Fruit fly (Drosophila melanogaster) whole organism, embryonic: ENCODE measurements around the gene Sgs1.

ENCODE experiments used
- ATbp ChIP-seq: fragments of 200-800 bp; sonication (Bioruptor generic); optimal IDR thresholded peaks from 2 replicates; lab custom pipeline; 2017; ENCODE audit warnings: missing biosample characterization, mild to moderate bottlenecking, missing genetic modification characterization, missing genetic modification reagents
- Atf6 ChIP-seq: fragments of 200-800 bp; sonication (Bioruptor generic); IDR thresholded peaks from 2 replicates; pipeline ENCODE4 v1.3.6; 2022; ENCODE audit warnings: missing biosample characterization, missing genetic modification characterization
- Blimp-1 ChIP-seq: fragments of 200-800 bp; sonication (Bioruptor generic); optimal IDR thresholded peaks from 3 replicates; lab custom pipeline; 2018; ENCODE audit warnings: missing biosample characterization, missing genetic modification characterization, mild to moderate bottlenecking, moderate library complexity, missing genetic modification reagents
- CG10147 ChIP-seq: fragments of 200-800 bp; sonication (Bioruptor generic); optimal IDR thresholded peaks from 2 replicates; lab custom pipeline; 2019; ENCODE audit warnings: missing biosample characterization, mild to moderate bottlenecking, missing genetic modification characterization, moderate library complexity
- CG11456 ChIP-seq: fragments of 200-800 bp; sonication (Bioruptor generic); IDR thresholded peaks from 3 replicates; pipeline ENCODE4 v1.3.6; 2022; ENCODE audit warnings: missing biosample characterization, missing genetic modification characterization
- CG11504 ChIP-seq: fragments of 200-800 bp; sonication (Bioruptor generic); optimal IDR thresholded peaks from 3 replicates; lab custom pipeline; 2019; ENCODE audit warnings: missing biosample characterization, mild to moderate bottlenecking, missing genetic modification characterization, moderate library complexity
- CG12236 ChIP-seq: fragments of 200-800 bp; sonication (Bioruptor generic); optimal IDR thresholded peaks from 2 replicates; lab custom pipeline; 2016; ENCODE audit warnings: missing biosample characterization, missing genetic modification characterization
- CG12659 ChIP-seq: fragments of 200-800 bp; sonication (Bioruptor generic); optimal IDR thresholded peaks from 3 replicates; lab custom pipeline; 2017; ENCODE audit warnings: mild to moderate bottlenecking, missing biosample characterization, missing genetic modification reagents, missing genetic modification characterization
- CG15601 ChIP-seq: fragments of 200-800 bp; sonication (Bioruptor generic); optimal IDR thresholded peaks from 3 replicates; lab custom pipeline; 2019; ENCODE audit warnings: missing biosample characterization, mild to moderate bottlenecking, missing genetic modification characterization, moderate library complexity
- CG16815 ChIP-seq: fragments of 200-800 bp; sonication (Bioruptor generic); optimal IDR thresholded peaks from 3 replicates; lab custom pipeline; 2017; ENCODE audit warnings: missing biosample characterization, mild to moderate bottlenecking, missing genetic modification characterization
- CG17385 ChIP-seq: fragments of 200-800 bp; sonication (Bioruptor generic); optimal IDR thresholded peaks from 3 replicates; lab custom pipeline; 2018; ENCODE audit warnings: missing biosample characterization, mild to moderate bottlenecking, missing genetic modification characterization
- CG18476 ChIP-seq: fragments of 200-800 bp; sonication (Bioruptor generic); optimal IDR thresholded peaks from 2 replicates; lab custom pipeline; 2016; ENCODE audit warnings: missing biosample characterization, mild to moderate bottlenecking, missing genetic modification characterization
- CG2120 ChIP-seq: fragments of 200-800 bp; sonication (Bioruptor generic); optimal IDR thresholded peaks from 3 replicates; lab custom pipeline; 2016; ENCODE audit warnings: missing biosample characterization, missing genetic modification characterization
- CG2678 ChIP-seq: fragments of 200-800 bp; sonication (Bioruptor generic); optimal IDR thresholded peaks from 3 replicates; lab custom pipeline; 2019; ENCODE audit warnings: missing biosample characterization, mild to moderate bottlenecking, missing genetic modification characterization, moderate library complexity
- CG2889 ChIP-seq: fragments of 200-800 bp; sonication (Bioruptor generic); IDR thresholded peaks from 3 replicates; pipeline ENCODE4 v1.3.6; 2022; ENCODE audit warnings: missing biosample characterization, missing genetic modification characterization
- CG31224 ChIP-seq: fragments of 200-800 bp; sonication (Bioruptor generic); IDR thresholded peaks from 2 replicates; pipeline ENCODE4 v1.3.6; 2022; ENCODE audit warnings: missing biosample characterization, missing genetic modification characterization
- CG32767 ChIP-seq: fragments of 200-800 bp; sonication (Bioruptor generic); IDR thresholded peaks from 2 replicates; pipeline ENCODE4 v1.3.6; 2022; ENCODE audit warnings: missing biosample characterization, missing genetic modification characterization
- CG34224 ChIP-seq: fragments of 200-800 bp; sonication (Bioruptor generic); IDR thresholded peaks from 3 replicates; pipeline ENCODE4 v1.3.6; 2022; ENCODE audit warnings: missing biosample characterization, missing genetic modification characterization; ENCODE audit not compliant: partially characterized antibody
- CG34422 ChIP-seq: fragments of 200-800 bp; sonication (Bioruptor generic); IDR thresholded peaks from 3 replicates; pipeline ENCODE4 v1.3.6; 2022; ENCODE audit warnings: missing biosample characterization, missing genetic modification characterization
- CG3838 ChIP-seq: fragments of 200-800 bp; sonication (Bioruptor generic); optimal IDR thresholded peaks from 3 replicates; lab custom pipeline; 2016; ENCODE audit warnings: missing biosample characterization, missing genetic modification characterization
- CG4707 ChIP-seq: fragments of 200-800 bp; sonication (Bioruptor generic); optimal IDR thresholded peaks from 2 replicates; lab custom pipeline; 2018; ENCODE audit warnings: missing biosample characterization, mild to moderate bottlenecking, missing genetic modification characterization, moderate library complexity
- CG5180 ChIP-seq: fragments of 200-800 bp; sonication (Bioruptor generic); optimal IDR thresholded peaks from 3 replicates; lab custom pipeline; 2017; ENCODE audit warnings: missing biosample characterization, missing genetic modification characterization, mild to moderate bottlenecking, moderate library complexity, missing genetic modification reagents
- CG6791 ChIP-seq: fragments of 200-800 bp; sonication (Bioruptor generic); IDR thresholded peaks from 3 replicates; pipeline ENCODE4 v1.3.6; 2022; ENCODE audit warnings: missing biosample characterization, missing genetic modification characterization; ENCODE audit not compliant: partially characterized antibody
- CG7372 ChIP-seq: fragments of 200-800 bp; sonication (Bioruptor generic); IDR thresholded peaks from 2 replicates; pipeline ENCODE4 v1.3.6; 2022; ENCODE audit warnings: missing biosample characterization, missing genetic modification characterization
- CG8478 ChIP-seq: fragments of >200 bp; optimal IDR thresholded peaks from 2 replicates; lab custom pipeline; 2018
- Chrac-16 ChIP-seq: fragments of 200-800 bp; sonication (Bioruptor generic); optimal IDR thresholded peaks from 3 replicates; lab custom pipeline; 2016; ENCODE audit warnings: missing biosample characterization, missing genetic modification characterization
- Dll ChIP-seq: fragments of 200-800 bp; sonication (Bioruptor generic); IDR thresholded peaks from 4 replicates; pipeline ENCODE4 v1.3.6; 2022; ENCODE audit warnings: missing biosample characterization, missing genetic modification characterization; ENCODE audit not compliant: partially characterized antibody
- E2f2 ChIP-seq: fragments of 200-800 bp; sonication (Bioruptor generic); IDR thresholded peaks from 2 replicates; pipeline ENCODE4 v1.3.6; 2022; ENCODE audit warnings: missing biosample characterization, missing genetic modification characterization
- Eip74EF ChIP-seq, 2 experiments: fragments of 200-800 bp in 1 of 2; fragments of >200 bp in 1 of 2; sonication (Bioruptor generic) in 1 of 2; optimal IDR thresholded peaks; 2 replicates each; lab custom pipeline; 2017 to 2019; ENCODE audit warnings: missing biosample characterization in 2 of 2, missing genetic modification characterization in 2 of 2, mild to moderate bottlenecking in 1 of 2, moderate library complexity in 1 of 2
- HLH3B ChIP-seq: fragments of 200-800 bp; sonication (Bioruptor generic); IDR thresholded peaks from 2 replicates; pipeline ENCODE4 v1.3.6; 2022; ENCODE audit warnings: missing biosample characterization, missing genetic modification characterization
- Hsf ChIP-seq: fragments of 200-800 bp; sonication (Bioruptor generic); optimal IDR thresholded peaks from 3 replicates; lab custom pipeline; 2016; ENCODE audit warnings: missing biosample characterization, missing genetic modification characterization
- Jarid2 ChIP-seq: fragments of 200-800 bp; sonication (Bioruptor generic); optimal IDR thresholded peaks from 3 replicates; lab custom pipeline; 2017; ENCODE audit warnings: mild to moderate bottlenecking, missing biosample characterization, missing genetic modification reagents, missing genetic modification characterization
- MESR4 ChIP-seq: fragments of 200-800 bp; sonication (Bioruptor generic); optimal IDR thresholded peaks from 2 replicates; lab custom pipeline; 2018; ENCODE audit warnings: missing biosample characterization, mild to moderate bottlenecking, missing genetic modification characterization, moderate library complexity
- Mes4 ChIP-seq: fragments of 200-800 bp; sonication (Bioruptor generic); optimal IDR thresholded peaks from 2 replicates; lab custom pipeline; 2016; ENCODE audit warnings: missing biosample characterization, missing genetic modification characterization
- Optix ChIP-seq: fragments of 200-800 bp; sonication (Bioruptor generic); IDR thresholded peaks from 3 replicates; pipeline ENCODE4 v1.3.6; 2022; ENCODE audit warnings: missing biosample characterization, missing genetic modification characterization
- Rx ChIP-seq: fragments of 200-800 bp; sonication (Bioruptor generic); IDR thresholded peaks from 2 replicates; pipeline ENCODE4 v1.3.6; 2022; ENCODE audit warnings: missing biosample characterization, missing genetic modification characterization
- bsh ChIP-seq, 2 experiments: fragments of 200-800 bp; sonication (Bioruptor generic); optimal IDR thresholded peaks; 2 replicates each; lab custom pipeline; 2017 to 2018; ENCODE audit warnings: mild to moderate bottlenecking in 2 of 2, missing biosample characterization in 2 of 2, missing genetic modification characterization in 2 of 2, moderate library complexity in 1 of 2
- cg ChIP-seq: fragments of 200-800 bp; sonication (Bioruptor generic); optimal IDR thresholded peaks from 3 replicates; lab custom pipeline; 2019; ENCODE audit warnings: missing biosample characterization, mild to moderate bottlenecking, missing genetic modification characterization, moderate library complexity
- corto ChIP-seq: fragments of 200-800 bp; sonication (Bioruptor generic); optimal IDR thresholded peaks from 2 replicates; lab custom pipeline; 2016; ENCODE audit warnings: missing biosample characterization, mild to moderate bottlenecking, missing genetic modification characterization, moderate library complexity
- dan ChIP-seq: fragments of 200-800 bp; sonication (Bioruptor generic); IDR thresholded peaks from 2 replicates; pipeline ENCODE4 v1.3.6; 2022; ENCODE audit warnings: missing biosample characterization, missing genetic modification characterization
- emc ChIP-seq: fragments of 200-800 bp; sonication (Bioruptor generic); optimal IDR thresholded peaks from 2 replicates; lab custom pipeline; 2016; ENCODE audit warnings: missing biosample characterization, missing genetic modification characterization
- hbn ChIP-seq: fragments of 200-800 bp; sonication (Bioruptor generic); IDR thresholded peaks from 2 replicates; pipeline ENCODE4 v1.3.6; 2022; ENCODE audit warnings: missing biosample characterization, missing genetic modification characterization; ENCODE audit not compliant: partially characterized antibody
- her ChIP-seq: fragments of 200-800 bp; sonication (Bioruptor generic); optimal IDR thresholded peaks from 2 replicates; lab custom pipeline; 2016; ENCODE audit warnings: missing biosample characterization, missing genetic modification characterization
- ro ChIP-seq: fragments of 200-800 bp; sonication (Bioruptor generic); IDR thresholded peaks from 2 replicates; pipeline ENCODE4 v1.3.6; 2022; ENCODE audit warnings: missing biosample characterization, missing genetic modification characterization
- sc ChIP-seq, 3 experiments: fragments of >200 bp in 2 of 3; fragments of 200-800 bp in 1 of 3; sonication (Bioruptor generic) in 1 of 3; optimal IDR thresholded peaks; 2 replicates in 2 of 3; 3 replicates in 1 of 3; lab custom pipeline; 2017; ENCODE audit warnings: mild to moderate bottlenecking in 1 of 3, missing biosample characterization in 1 of 3, missing genetic modification characterization in 1 of 3, missing genetic modification reagents in 1 of 3
- sens ChIP-seq: fragments of 200-800 bp; sonication (Bioruptor generic); peaks from one replicate; lab custom pipeline; 2016; ENCODE audit warnings: missing biosample characterization, missing genetic modification characterization
- tio ChIP-seq: fragments of 200-800 bp; sonication (Bioruptor generic); optimal IDR thresholded peaks from 2 replicates; lab custom pipeline; 2017; ENCODE audit warnings: missing biosample characterization, missing genetic modification characterization, inconsistent platforms
- trh ChIP-seq: fragments of 200-800 bp; sonication (Bioruptor generic); optimal IDR thresholded peaks from 2 replicates; lab custom pipeline; 2016; ENCODE audit warnings: missing biosample characterization, missing genetic modification characterization
- z ChIP-seq: fragments of 200-800 bp; sonication (Bioruptor generic); IDR thresholded peaks from 3 replicates; pipeline ENCODE4 v1.3.6; 2022; ENCODE audit warnings: missing biosample characterization, missing genetic modification characterization
- zfh2 ChIP-seq: fragments of 200-800 bp; sonication (Bioruptor generic); optimal IDR thresholded peaks from 2 replicates; lab custom pipeline; 2016; ENCODE audit warnings: missing biosample characterization, missing genetic modification characterization

Sgs1 gene

DNA sequence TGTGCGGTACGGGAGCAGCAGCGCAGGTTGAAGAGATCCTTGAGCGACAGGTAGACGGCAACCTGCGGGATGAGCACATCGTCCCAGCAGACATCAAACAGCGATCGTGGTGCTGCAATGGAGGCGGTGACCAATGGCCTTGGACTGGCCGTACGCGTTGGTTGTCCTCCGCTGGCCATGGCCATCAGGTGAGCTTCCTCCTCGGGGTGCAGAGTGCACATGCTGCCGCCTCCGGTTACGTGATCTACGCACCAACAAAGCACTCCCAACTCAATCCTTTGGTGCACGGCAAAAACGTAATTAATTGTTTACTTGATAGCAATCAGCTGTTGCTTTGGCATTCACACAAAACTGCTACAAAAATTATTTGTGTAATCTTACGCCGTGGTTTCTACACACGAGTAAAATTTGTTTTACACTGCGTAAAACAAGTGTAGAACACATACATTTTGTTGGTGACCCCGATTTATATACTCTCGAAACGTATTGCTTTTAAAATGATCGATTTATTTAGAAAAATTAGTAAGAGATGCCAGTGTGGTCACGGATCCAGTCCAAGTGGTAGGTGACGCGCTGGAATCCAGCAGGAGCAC lies 12.3 kb downstream of the Sgs1 start, which contains the start of gene jet (continued):
- TF ChIP-seq z (GFP tag; lab: Robert Waterston, UW) (no peak), CG11456 (GFP tag; lab: Robert Waterston, UW) (no peak), corto (GFP tag; lab: Kevin White, UChicago) (no peak), CG15601 (tag; lab: Kevin White, UChicago) (no peak), CG10147 (no peak), CG34422 (GFP tag; lab: Robert Waterston, UW) (peak; percentile 24; the same call in 1 of the 3 replicates), zfh2 (no peak), ro (GFP tag; lab: Robert Waterston, UW) (no peak), CG2678 (tag; lab: Kevin White, UChicago) (no peak), CG12659 (GFP tag; lab: Kevin White, UChicago) (no peak), CG8478 (lab: Kevin White, UChicago) (no peak), MESR4 (GFP tag; lab: Kevin White, UChicago) (peak; percentile 65), bsh (GFP tag; optimal IDR thresholded peaks at IDR 0.05; lab: Kevin White, UChicago) (no peak), CG2120 (GFP tag; lab: Kevin White, UChicago) (no peak), CG3838 (GFP tag; lab: Kevin White, UChicago) (no peak), CG11504 (tag; lab: Kevin White, UChicago) (no peak), CG32767 (GFP tag; lab: Robert Waterston, UW) (no peak), tio (GFP tag; lab: Kevin White, UChicago) (no peak), CG5180 (GFP tag; lab: Kevin White, UChicago) (no peak), Chrac-16 (GFP tag; lab: Kevin White, UChicago) (no peak), Hsf (GFP tag; lab: Kevin White, UChicago) (no peak), CG4707 (GFP tag; lab: Kevin White, UChicago) (no peak), dan (GFP tag; lab: Robert Waterston, UW) (no peak), hbn (0 out of 2 replicates have a peak, but pooled peaks have one; percentile 20), sens (GFP tag; lab: Kevin White, UChicago) (no peak), CG12236 (no peak), CG34224 (no peak), her (GFP tag; lab: Kevin White, UChicago) (no peak), Eip74EF (GFP tag; optimal IDR thresholded peaks at IDR 0.05; lab: Kevin White, UChicago) (no peak), Mes4 (GFP tag; lab: Kevin White, UChicago) (no peak), Dll (GFP tag; lab: Robert Waterston, UW) (0 out of 4 replicates have a peak, but pooled peaks have one; percentile 22), emc (no peak), Jarid2 (no peak), CG18476 (GFP tag; lab: Kevin White, UChicago) (no peak), trh (GFP tag; lab: Kevin White, UChicago) (no peak), ATbp (GFP tag; lab: Kevin White, UChicago) (no peak), cg (GFP tag; lab: Kevin White, UChicago) (no peak), Atf6 (GFP tag; lab: Robert Waterston, UW) (no peak), CG7372 (no peak), Blimp-1 (GFP tag; lab: Kevin White, UChicago) (no peak), CG6791 (GFP tag; lab: Robert Waterston, UW) (peak; percentile 57; the same call in 2 of the 3 replicates), CG16815 (GFP tag; lab: Kevin White, UChicago) (no peak), E2f2 (GFP tag; lab: Robert Waterston, UW) (peak; percentile 59), Rx (GFP tag; lab: Robert Waterston, UW) (no peak), CG2889 (GFP tag; lab: Robert Waterston, UW) (no peak), CG31224 (no peak), Optix (GFP tag; lab: Robert Waterston, UW) (no peak), sc (optimal IDR thresholded peaks at IDR 0.05; lab: Kevin White, UChicago) (no peak), sc (GFP tag; optimal IDR thresholded peaks at IDR 0.05; lab: Kevin White, UChicago) (no peak), HLH3B (GFP tag; lab: Robert Waterston, UW) (no peak), CG17385 (GFP tag; lab: Kevin White, UChicago) (no peak)
